Worm (Caenorhabditis elegans) whole organism, mixed stage, embryonic: ENCODE measurements around the gene F39G3.5.
A peak's percentile ranks its signal among the peaks of the same experiment; 100 is the strongest.

Experiments used
- bed-3 ChIP-seq: fragments of 200-800 bp; sonication (Bioruptor generic); optimal IDR thresholded peaks from 3 replicates; lab custom pipeline; 2018; ENCODE audit warnings: mild to moderate bottlenecking, missing genetic modification characterization, moderate library complexity, missing compliant biosample characterization
- blmp-1 ChIP-seq: fragments of 150-350 bp; optimal IDR thresholded peaks from 2 replicates; lab custom pipeline; 2014; ENCODE audit warnings: missing biosample characterization, missing genetic modification characterization
- ceh-43 ChIP-seq: fragments of 200-800 bp; sonication (Bioruptor generic); optimal IDR thresholded peaks from 2 replicates; lab custom pipeline; 2018; ENCODE audit warnings: mild to moderate bottlenecking, missing genetic modification characterization, moderate library complexity, missing compliant biosample characterization
- ces-1 ChIP-seq: fragments of 150-350 bp; optimal IDR thresholded peaks from 2 replicates; lab custom pipeline; 2014; ENCODE audit warnings: missing biosample characterization, missing genetic modification reagents, missing genetic modification characterization
- cnd-1 ChIP-seq: fragments of 200-800 bp; sonication (Bioruptor generic); optimal IDR thresholded peaks from 2 replicates; lab custom pipeline; 2018; ENCODE audit warnings: mild to moderate bottlenecking, missing genetic modification characterization, missing compliant biosample characterization
- drap-1 ChIP-seq: fragments of 200-800 bp; sonication (Bioruptor generic); optimal IDR thresholded peaks from 3 replicates; lab custom pipeline; 2018; ENCODE audit warnings: mild to moderate bottlenecking, missing genetic modification characterization, missing compliant biosample characterization
- elt-1 ChIP-seq: sonication (generic microtip); optimal IDR thresholded peaks from 2 replicates; lab custom pipeline; 2017; ENCODE audit warnings: missing genetic modification characterization, mild to moderate bottlenecking, missing compliant biosample characterization, antibody characterized with exemption, moderate library complexity, borderline replicate concordance; ENCODE audit not compliant: insufficient read depth
- elt-3 ChIP-seq: fragments of 150-350 bp; optimal IDR thresholded peaks from 2 replicates; lab custom pipeline; 2014; ENCODE audit warnings: missing biosample characterization, missing genetic modification characterization
- flh-1 ChIP-seq: fragments of 200-800 bp; sonication (Bioruptor generic); optimal IDR thresholded peaks from 2 replicates; lab custom pipeline; 2018; ENCODE audit warnings: mild to moderate bottlenecking, missing genetic modification characterization, moderate library complexity, missing compliant biosample characterization
- ham-2 ChIP-seq: fragments of 200-800 bp; sonication (Bioruptor generic); optimal IDR thresholded peaks from 2 replicates; lab custom pipeline; 2018; ENCODE audit warnings: mild to moderate bottlenecking, missing genetic modification characterization, missing compliant biosample characterization
- hlh-1 ChIP-seq: fragments of 150-350 bp; optimal IDR thresholded peaks from 2 replicates; lab custom pipeline; 2014; ENCODE audit warnings: missing biosample characterization, missing genetic modification reagents, missing genetic modification characterization
- lin-13 ChIP-seq: fragments of 150-350 bp; optimal IDR thresholded peaks from 2 replicates; lab custom pipeline; 2014; ENCODE audit warnings: missing biosample characterization, missing genetic modification characterization
- lin-32 ChIP-seq: fragments of 200-800 bp; sonication (Bioruptor generic); optimal IDR thresholded peaks from 2 replicates; lab custom pipeline; 2018; ENCODE audit warnings: mild to moderate bottlenecking, missing genetic modification characterization, missing compliant biosample characterization
- lsy-2 ChIP-seq: fragments of 150-350 bp; optimal IDR thresholded peaks from 2 replicates; lab custom pipeline; 2014; ENCODE audit warnings: missing biosample characterization, missing genetic modification characterization
- mab-5 ChIP-seq: fragments of 150-350 bp; optimal IDR thresholded peaks from 2 replicates; lab custom pipeline; 2014; ENCODE audit warnings: missing biosample characterization, missing genetic modification characterization
- mep-1 ChIP-seq: fragments of 150-350 bp; optimal IDR thresholded peaks from 2 replicates; lab custom pipeline; 2017; ENCODE audit warnings: missing biosample characterization, missing genetic modification reagents, missing genetic modification characterization, inconsistent platforms
- mls-2 ChIP-seq: sonication (generic microtip); optimal IDR thresholded peaks from 2 replicates; lab custom pipeline; 2016; ENCODE audit warnings: mild to moderate bottlenecking, missing genetic modification characterization, moderate library complexity, missing compliant biosample characterization
- nhr-12 ChIP-seq: fragments of 150-350 bp; optimal IDR thresholded peaks from 2 replicates; lab custom pipeline; 2014; ENCODE audit warnings: missing biosample characterization, missing genetic modification characterization
- nhr-2 ChIP-seq: fragments of 150-350 bp; optimal IDR thresholded peaks from 2 replicates; lab custom pipeline; 2014; ENCODE audit warnings: missing biosample characterization, missing genetic modification characterization
- nhr-28 ChIP-seq: fragments of 150-350 bp; optimal IDR thresholded peaks from 2 replicates; lab custom pipeline; 2014; ENCODE audit warnings: missing biosample characterization, missing genetic modification characterization
- nhr-76 ChIP-seq: sonication (generic microtip); optimal IDR thresholded peaks from 2 replicates; lab custom pipeline; 2017; ENCODE audit warnings: missing biosample characterization, missing genetic modification characterization
- pha-4 ChIP-seq: fragments of 150-350 bp; optimal IDR thresholded peaks from 2 replicates; lab custom pipeline; 2018; ENCODE audit warnings: missing biosample characterization, missing genetic modification reagents, missing genetic modification characterization
- snpc-4 ChIP-seq: fragments of 150-350 bp; optimal IDR thresholded peaks from 2 replicates; lab custom pipeline; 2014; ENCODE audit warnings: missing biosample characterization, missing genetic modification characterization
- unc-120 ChIP-seq: sonication (generic microtip); optimal IDR thresholded peaks from 2 replicates; lab custom pipeline; 2017; ENCODE audit warnings: missing genetic modification characterization, missing compliant biosample characterization; ENCODE audit not compliant: poor library complexity, severe bottlenecking
- unc-62 ChIP-seq: fragments of 150-350 bp; optimal IDR thresholded peaks from 2 replicates; lab custom pipeline; 2014; ENCODE audit warnings: missing biosample characterization, missing genetic modification reagents, missing genetic modification characterization
- zip-8 ChIP-seq: fragments of 150-350 bp; optimal IDR thresholded peaks from 2 replicates; lab custom pipeline; 2014; ENCODE audit warnings: missing biosample characterization, missing genetic modification characterization
- ztf-11 ChIP-seq: fragments of 150-350 bp; optimal IDR thresholded peaks from 2 replicates; lab custom pipeline; 2014; ENCODE audit warnings: missing biosample characterization, missing genetic modification characterization

Gene F39G3.5

DNA sequence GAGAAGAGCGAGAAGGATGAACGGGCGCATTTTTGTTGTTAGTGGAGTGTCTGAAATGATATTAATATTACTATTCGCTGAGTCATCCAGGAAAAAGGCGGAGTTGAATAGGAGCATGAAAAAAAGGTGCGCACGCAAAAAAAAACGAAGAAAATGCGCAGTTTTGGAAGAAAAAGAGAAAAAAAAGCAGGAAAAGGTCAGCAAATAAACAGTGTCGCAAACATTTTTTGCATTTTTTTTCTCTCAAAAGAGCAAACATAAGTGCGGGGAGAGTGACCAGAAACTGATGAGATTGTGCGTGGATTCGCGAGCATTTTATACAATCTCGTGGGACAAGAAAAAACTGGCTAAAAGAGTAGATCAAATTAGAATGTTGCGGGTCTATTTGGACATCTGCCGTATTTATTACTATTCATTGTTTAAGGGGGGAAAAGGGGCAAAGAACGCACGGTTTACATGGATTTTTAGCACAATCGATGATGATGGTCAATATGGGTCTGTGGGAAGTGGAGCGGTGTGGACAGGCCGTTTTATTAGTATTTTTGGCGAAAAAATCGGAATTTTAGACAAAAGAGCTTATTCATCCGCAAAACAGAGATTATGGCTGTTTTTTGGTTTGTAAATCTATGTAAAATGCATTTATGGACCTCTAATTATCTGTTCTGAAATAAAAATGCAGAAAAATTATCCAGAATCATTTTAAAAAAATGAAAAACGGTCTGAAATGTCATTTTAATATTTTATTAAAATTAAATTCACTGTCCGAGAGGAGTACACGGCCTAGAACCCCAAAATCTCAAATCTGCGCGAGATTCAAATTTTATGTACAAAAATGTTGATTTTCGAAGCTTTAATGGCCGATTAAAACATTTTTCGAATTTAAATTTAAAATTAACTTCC, 29.8 kb upstream of the F39G3.5 start, which contains the start of gene cpg-8:
cpg-8 (minus strand) TSS at position 51 of the 900 bp plus-strand sequence.
- TF ChIP-seq nhr-12 (tag; lab: Kevin White, UChicago) (no peak), snpc-4 (tag; lab: Kevin White, UChicago) (no peak), ztf-11 (tag; lab: Kevin White, UChicago) (no peak), mls-2 (no peak), lsy-2 (tag; lab: Kevin White, UChicago) (no peak), drap-1 (no peak), cnd-1 (tag; lab: Kevin White, UChicago) (no peak), nhr-28 (tag; lab: Kevin White, UChicago) (no peak), mep-1 (tag; lab: Kevin White, UChicago) (no peak), lin-13 (tag; lab: Kevin White, UChicago) (no peak), pha-4 (tag; lab: Kevin White, UChicago) (no peak), unc-62 (GFP tag; lab: Kevin White, UChicago) (no peak), ces-1 (GFP tag; lab: Kevin White, UChicago) (no peak), blmp-1 (tag; lab: Kevin White, UChicago) (no peak), bed-3 (GFP tag; lab: Kevin White, UChicago) (no peak), nhr-76 (tag; lab: Kevin White, UChicago) (no peak)
- TF ChIP-seq, all 35 proteins: peak for 0

DNA sequence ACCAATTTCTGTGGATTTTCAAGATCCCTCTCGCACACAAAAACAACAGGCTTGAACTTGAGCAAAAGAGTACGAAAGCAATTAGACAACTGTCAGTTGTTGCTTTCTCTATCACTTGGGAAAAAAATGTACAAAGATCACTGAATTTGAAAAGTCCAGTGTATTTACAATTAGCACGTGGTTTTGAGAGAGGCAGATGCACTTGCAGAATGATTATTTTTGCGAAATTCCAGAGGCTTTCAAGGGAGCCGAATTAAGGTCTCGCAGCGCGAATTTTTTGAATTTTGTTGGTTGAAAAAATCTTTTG, 29.2 kb upstream of the F39G3.5 start:
- TF ChIP-seq elt-1: no peak
- peak; percentile 43 for TF ChIP-seq hlh-1 (tag; lab: Kevin White, UChicago)
- no peak for TF ChIP-seq lin-32

DNA sequence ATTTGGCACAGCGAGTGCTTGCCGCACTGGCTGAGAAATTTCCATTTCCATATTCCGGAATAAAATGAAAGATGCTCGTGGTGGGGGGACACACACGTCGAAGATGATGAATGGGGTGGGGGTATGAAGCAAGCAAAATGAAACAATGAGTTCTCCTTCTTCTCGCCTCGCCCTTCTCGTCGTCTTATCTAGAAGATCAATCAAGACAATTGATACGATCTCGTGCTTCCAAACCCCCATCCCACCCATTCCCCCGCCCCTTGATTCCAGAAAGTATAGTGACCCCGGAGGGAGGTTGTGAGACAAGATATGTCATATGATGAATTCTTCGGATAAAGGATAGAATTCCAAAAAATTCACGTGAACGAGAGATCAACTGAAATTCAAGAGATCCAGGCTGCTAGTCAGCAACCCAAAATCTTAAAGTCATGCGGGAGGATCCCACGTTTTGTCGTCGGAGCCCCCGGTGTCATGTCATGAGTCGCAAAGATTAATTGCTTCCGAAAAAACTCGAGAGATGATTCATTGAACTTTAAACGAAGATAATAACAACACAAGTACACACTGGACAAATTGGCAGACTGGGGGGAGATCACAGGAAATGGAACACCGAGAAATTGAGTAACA, 27.8 kb upstream of the F39G3.5 start:
- TF ChIP-seq elt-1: peak; percentile 92
- TF ChIP-seq pha-4 (tag; lab: Kevin White, UChicago): no peak

DNA sequence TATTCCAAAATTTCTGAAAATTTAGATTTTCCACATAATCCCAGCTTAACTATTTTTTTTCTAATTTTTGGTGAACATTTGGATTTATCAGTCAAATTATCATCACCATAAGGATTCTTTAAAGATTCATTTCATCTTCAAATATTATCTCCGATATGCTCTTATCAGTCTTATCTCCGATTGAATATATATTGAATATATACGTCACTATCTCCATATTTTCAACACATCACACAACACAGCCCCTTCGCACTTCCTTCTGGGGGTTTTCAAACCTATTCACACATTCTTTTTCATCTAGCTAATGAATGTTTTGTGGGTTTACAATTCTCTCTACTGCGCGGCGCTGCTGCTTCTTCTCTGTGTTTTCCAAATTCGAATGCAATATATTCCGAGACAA, 23.7 kb upstream of the F39G3.5 start:
- TF ChIP-seq nhr-2 (tag; lab: Kevin White, UChicago) (no peak), mep-1 (tag; lab: Kevin White, UChicago) (no peak), ztf-11 (tag; lab: Kevin White, UChicago) (no peak), lsy-2 (tag; lab: Kevin White, UChicago) (no peak), elt-1 (peak; percentile 52), lin-32 (no peak), mab-5 (no peak), elt-3 (peak; percentile 82), zip-8 (tag; lab: Kevin White, UChicago) (no peak)
- TF ChIP-seq, all 35 proteins: peak for 2

DNA sequence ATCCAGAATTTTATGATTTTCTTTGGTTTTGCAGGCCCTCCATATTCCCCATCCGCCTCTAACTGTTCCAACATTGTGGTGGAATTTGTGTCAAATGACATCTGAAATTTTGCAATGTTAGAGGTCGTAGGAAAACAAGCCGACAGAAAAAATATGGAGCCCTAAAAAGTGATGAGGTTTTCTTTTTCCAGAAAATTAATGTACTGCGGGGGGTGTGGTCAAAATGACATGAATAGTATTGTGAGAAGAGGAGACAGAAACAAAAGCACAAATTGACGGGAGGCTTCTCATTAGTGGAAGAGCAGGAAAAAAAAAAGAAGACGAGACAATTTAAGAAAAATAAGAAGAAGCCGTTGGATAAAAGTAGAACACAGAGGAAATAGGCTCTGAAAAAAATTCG, 22.2 kb upstream of the F39G3.5 start, which contains the start of gene ZC266.1:
ZC266.1 (minus strand) TSS at position 101 of the 400 bp plus-strand sequence.
- TF ChIP-seq ham-2: no peak
- no peak for TF ChIP-seq mep-1 (tag; lab: Kevin White, UChicago)
- TF ChIP-seq unc-120 (tag; lab: Kevin White, UChicago): no peak
- TF ChIP-seq drap-1: no peak
- no peak for TF ChIP-seq blmp-1 (tag; lab: Kevin White, UChicago)
- no peak for TF ChIP-seq nhr-28 (tag; lab: Kevin White, UChicago)
- TF ChIP-seq lsy-2 (tag; lab: Kevin White, UChicago): no peak

DNA sequence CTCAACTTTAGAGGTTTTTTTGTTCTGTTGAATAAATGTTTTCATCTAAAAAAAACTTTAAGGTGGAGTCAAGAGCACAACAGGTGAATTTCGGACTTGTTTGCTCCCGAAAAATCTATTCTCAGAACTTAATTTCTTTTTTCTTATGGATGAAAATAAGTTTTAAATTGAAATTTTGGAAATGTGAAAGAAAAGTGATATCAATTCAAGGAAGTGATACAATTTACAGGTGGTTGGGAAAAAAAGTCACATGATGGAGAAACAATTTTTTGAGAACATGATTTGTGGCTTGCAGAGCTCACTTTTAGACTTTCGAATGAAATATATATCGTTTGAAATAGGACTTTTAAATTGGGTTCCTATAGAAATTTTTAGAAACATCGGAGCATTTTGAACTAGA, 14.8 kb upstream of the F39G3.5 start:
- TF ChIP-seq mep-1 (tag; lab: Kevin White, UChicago): no peak
- no peak for TF ChIP-seq nhr-2 (tag; lab: Kevin White, UChicago)
- no peak for TF ChIP-seq mls-2
- TF ChIP-seq flh-1 (GFP tag; lab: Kevin White, UChicago): no peak
- TF ChIP-seq blmp-1 (tag; lab: Kevin White, UChicago): no peak
- TF ChIP-seq ceh-43 (GFP tag; lab: Kevin White, UChicago): no peak
- TF ChIP-seq cnd-1 (tag; lab: Kevin White, UChicago): no peak
- TF ChIP-seq snpc-4 (tag; lab: Kevin White, UChicago): no peak
- TF ChIP-seq drap-1: no peak
